Fruit fly (Drosophila melanogaster) ovary, adult (tissue): Measurements from ENCODE around the gene SAK.

Source experiments
- CG17801 ChIP-seq: fragments of 200-800 bp; optimal IDR thresholded peaks from 2 replicates; lab custom pipeline; 2019; ENCODE audit warnings: missing biosample characterization, mild to moderate bottlenecking, missing genetic modification characterization, moderate library complexity; ENCODE audit not compliant: partially characterized antibody

The SAK gene

dm6 chr3L:21524071-21524889 lies 8.6 kb upstream of the SAK start:
- no peak for TF ChIP-seq CG17801 (GFP tag; lab: Kevin White, UChicago)

dm6 chr3L:21523059-21523836 lies 7.6 kb upstream of the SAK start, which contains the start of gene CG7611:
CG7611 (plus strand) TSS chr3L:21523186.
- no peak for TF ChIP-seq CG17801 (GFP tag; lab: Kevin White, UChicago)

dm6 chr3L:21518345-21518744 lies 2.7 kb upstream of the SAK start:
- TF ChIP-seq CG17801 (GFP tag; lab: Kevin White, UChicago), result no peak

DNA sequence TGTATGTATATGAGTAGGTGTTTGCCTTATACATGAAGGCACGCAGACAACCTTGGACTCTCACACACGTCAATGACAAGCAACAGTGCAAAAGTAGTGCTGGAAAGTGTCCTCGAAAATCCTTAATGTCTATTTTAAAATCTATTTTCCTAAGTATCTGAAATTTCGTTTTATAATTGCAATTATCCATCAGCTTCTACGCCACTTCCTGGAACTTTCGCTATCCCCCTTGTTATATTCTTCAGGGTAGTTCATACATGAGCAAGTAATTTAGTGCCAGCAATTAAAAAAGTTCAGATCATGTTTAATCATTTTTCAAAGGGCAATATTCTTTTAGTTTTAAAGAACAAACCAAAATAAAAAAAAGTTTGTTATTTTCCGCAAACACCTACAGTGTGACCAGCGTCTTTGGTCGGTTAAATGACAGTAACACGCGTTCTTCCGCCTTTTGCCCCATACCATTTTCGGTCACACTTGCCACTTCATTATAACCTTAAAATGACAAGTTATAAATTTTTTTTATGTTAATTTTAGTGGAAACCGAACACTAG lies 1.1 kb upstream of the SAK start:
- TF ChIP-seq CG17801 (GFP tag; lab: Kevin White, UChicago), result peak; percentile 19

DNA sequence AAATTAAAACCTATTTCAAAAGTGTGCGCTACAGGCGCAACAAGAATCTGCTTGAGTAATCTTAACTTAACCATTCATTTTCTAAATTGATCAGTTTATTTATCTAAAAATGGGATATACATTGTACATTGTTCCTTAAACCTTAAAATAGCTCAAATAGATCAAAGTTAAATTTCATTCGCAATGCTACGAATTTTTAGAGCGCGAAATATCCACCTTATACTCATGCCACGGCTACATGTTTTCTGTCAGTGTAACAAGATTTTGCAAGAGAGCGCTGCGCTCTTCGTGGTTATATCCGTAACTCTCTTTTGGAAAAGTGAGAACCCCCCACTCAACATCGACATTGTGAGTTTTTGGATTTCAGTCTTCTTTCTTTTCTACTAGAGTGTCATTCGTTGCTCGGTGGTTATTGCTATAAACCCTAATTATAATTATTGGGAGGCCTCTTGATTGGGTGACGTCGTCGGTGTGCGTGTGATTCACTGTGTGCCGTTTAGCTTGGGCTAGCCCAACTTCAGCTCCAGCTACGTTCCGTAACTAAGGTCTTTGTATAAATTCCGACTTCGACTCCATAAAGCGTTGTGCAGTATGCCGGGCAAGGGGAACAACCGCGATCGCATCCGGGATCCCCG lies 6.1 kb downstream of the SAK start:
- peak; percentile 30 for TF ChIP-seq CG17801 (GFP tag; lab: Kevin White, UChicago)

DNA sequence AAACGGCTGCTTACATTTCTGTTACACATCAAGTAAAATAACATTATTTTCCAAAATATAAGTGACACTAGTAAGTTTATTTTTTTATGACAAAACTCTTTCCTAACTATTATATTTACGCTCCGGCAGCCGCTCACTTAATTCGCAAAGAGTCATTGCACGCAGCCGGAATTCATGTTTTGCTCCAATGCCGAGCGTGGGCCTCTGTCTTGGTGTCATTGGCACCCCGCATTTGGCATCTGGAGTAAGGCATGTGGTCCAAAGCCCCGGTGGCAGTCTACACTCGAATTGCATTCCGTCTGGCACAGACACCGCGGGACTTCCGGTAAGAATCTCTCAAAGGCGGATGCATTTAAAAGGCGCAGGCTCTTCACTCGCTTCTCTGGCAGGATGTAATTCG lies 7.1 kb downstream of the SAK start:
- no peak for TF ChIP-seq CG17801 (GFP tag; lab: Kevin White, UChicago)

DNA sequence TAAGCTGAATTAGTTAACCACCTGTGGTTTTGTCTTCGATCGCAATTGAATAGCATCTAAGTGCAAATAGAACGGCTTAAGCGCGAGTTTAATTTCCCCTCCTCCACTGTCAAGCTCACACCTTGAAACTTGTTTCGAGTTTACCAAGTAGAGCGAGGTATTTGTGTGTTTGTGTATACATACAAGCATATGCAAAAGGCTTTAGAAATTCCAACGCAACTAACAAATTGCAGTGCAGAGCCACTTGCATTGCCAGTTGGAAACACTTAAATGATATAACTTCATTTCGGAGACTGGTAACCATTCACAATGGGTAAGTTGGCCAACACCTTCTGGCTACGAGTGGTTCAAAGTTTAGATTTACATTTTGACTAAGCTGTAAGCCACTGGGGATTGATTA lies 7.7 kb downstream of the SAK start:
- no peak for TF ChIP-seq CG17801 (GFP tag; lab: Kevin White, UChicago)

dm6 chr3L:21507354-21507928 lies 8.2 kb downstream of the SAK start, which contains the start of the genes Glg1 and M6:
Glg1 (minus strand) TSS chr3L:21507538.
M6 (plus strand) TSS chr3L:21507852.
- peak; percentile 39 for TF ChIP-seq CG17801 (GFP tag; lab: Kevin White, UChicago)

DNA sequence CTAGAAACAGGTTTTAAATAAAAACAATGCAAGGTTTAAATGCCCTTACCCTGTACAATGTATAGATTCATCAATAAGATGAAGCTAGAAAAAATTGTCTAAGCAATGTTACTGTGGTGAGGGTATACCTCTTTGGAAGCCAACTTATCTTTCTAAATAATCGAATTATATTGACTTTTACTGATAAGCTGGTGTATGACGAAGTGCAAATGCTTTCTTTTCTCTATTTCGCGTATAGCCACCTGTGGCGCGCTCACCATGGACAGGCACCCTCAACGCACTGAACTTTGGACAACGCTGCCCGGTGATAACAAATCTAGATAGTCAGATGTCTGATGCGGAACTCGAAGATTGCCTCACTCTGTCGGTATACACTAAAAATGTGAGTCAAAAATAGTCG lies 13.8 kb downstream of the SAK start:
- no peak for TF ChIP-seq CG17801 (GFP tag; lab: Kevin White, UChicago)

- no peak for TF ChIP-seq CG17801 (GFP tag; lab: Kevin White, UChicago)
Measured at dm6 chr3L:21501172-21501571, 14.5 kb downstream of the SAK start, which contains the start of gene Est-Q. Est-Q (plus strand) TSS chr3L:21501421.

- TF ChIP-seq CG17801 (GFP tag; lab: Kevin White, UChicago), result peak; percentile 67
Measured at dm6 chr3L:21496865-21497634, 18.6 kb downstream of the SAK start, which contains the start of gene Hr78. Hr78 (minus strand) TSS chr3L:21497494.

- TF ChIP-seq CG17801 (GFP tag; lab: Kevin White, UChicago), result no peak
Measured at dm6 chr3L:21496502-21496864, 19.2 kb downstream of the SAK start.

dm6 chr3L:21492723-21493316 lies 22.9 kb downstream of the SAK start, which contains the start of the genes CG7202 and CG7519:
CG7202 (minus strand) TSS chr3L:21492773.
CG7519 (plus strand) TSS chr3L:21493083.
- no peak for TF ChIP-seq CG17801 (GFP tag; lab: Kevin White, UChicago)
